Fruit fly (Drosophila melanogaster): Measurements from ENCODE around the gene CG33783.
A peak's percentile ranks its signal among the peaks of the same experiment; 100 is the strongest.

CG33783 gene

DNA sequence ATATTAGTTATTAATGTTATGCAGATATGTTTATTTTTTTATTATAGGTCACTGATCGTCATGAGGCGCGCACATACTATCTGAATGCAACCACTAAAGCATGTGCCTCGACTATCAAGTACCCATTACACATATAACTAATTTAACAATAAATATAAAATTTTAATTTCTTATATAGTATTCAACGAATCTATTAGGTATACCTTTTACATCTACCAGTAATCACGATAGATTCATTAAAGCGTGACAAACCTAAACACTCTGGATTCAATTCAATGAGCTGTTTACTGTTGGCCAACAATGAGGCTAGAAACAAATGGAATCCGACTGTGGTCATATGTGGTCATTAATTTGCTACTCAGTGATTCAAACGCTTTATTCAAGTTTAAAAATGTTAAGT is 1.0 kb downstream of the CG33783 start, which contains the start of gene CG33784:
CG33784 (plus strand) TSS at position 301 of the 400 bp plus-strand sequence.
- no peak for TF ChIP-seq Mnt (GFP tag; optimal IDR thresholded peaks at IDR 0.05)
- TF ChIP-seq bab1 (GFP tag; optimal IDR thresholded peaks at IDR 0.05): no peak
- no peak for TF ChIP-seq kay (GFP tag; ENCODE audit: borderline replicate concordance)
- no peak for TF ChIP-seq cnc (optimal IDR thresholded peaks at IDR 0.05)
- TF ChIP-seq Crg-1 (GFP tag; optimal IDR thresholded peaks at IDR 0.05): no peak
- TF ChIP-seq tj (GFP tag; optimal IDR thresholded peaks at IDR 0.05): no peak
- TF ChIP-seq toe (GFP tag; optimal IDR thresholded peaks at IDR 0.05): no peak
- TF ChIP-seq Clk (GFP tag; optimal IDR thresholded peaks at IDR 0.05): no peak
- no peak for TF ChIP-seq CG12768 (GFP tag; optimal IDR thresholded peaks at IDR 0.05)
- no peak for TF ChIP-seq ovo (GFP tag; optimal IDR thresholded peaks at IDR 0.05)
- TF ChIP-seq CG1620 (GFP tag; optimal IDR thresholded peaks at IDR 0.05): no peak
- no peak for TF ChIP-seq CG14711 (tag; optimal IDR thresholded peaks at IDR 0.05)

DNA sequence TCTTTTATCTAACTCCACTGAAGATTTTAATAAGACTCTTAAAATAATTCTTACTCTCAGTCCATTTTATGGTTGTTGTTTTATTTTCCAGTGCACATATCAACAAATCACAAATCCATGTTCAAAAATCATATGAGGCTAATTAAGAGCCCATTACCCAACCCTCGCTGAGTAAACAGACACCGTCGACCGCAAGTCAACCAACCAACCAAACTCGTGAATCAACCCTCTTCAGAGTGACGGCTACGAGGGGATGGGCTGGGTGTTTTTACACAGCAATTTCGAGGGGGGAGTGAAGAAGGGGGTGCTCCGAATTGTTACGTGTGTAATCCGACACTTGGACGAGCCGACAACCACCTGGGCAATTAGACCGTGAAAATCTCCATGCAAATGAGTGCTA is 2.2 kb downstream of the CG33783 start:
- TF ChIP-seq cic (GFP tag; optimal IDR thresholded peaks at IDR 0.05): no peak
- no peak for TF ChIP-seq Crg-1 (GFP tag; optimal IDR thresholded peaks at IDR 0.05)
- TF ChIP-seq CG7045 (GFP tag; optimal IDR thresholded peaks at IDR 0.05): no peak
- no peak for TF ChIP-seq Hr96 (GFP tag; optimal IDR thresholded peaks at IDR 0.05)
- TF ChIP-seq Clk (GFP tag; optimal IDR thresholded peaks at IDR 0.05): no peak
- no peak for TF ChIP-seq kay (GFP tag; ENCODE audit: borderline replicate concordance)
- no peak for TF ChIP-seq ovo (GFP tag; optimal IDR thresholded peaks at IDR 0.05)
- TF ChIP-seq tj (GFP tag; optimal IDR thresholded peaks at IDR 0.05): no peak
- TF ChIP-seq CG7101 (tag; optimal IDR thresholded peaks at IDR 0.05): no peak
- TF ChIP-seq CG14711 (tag; optimal IDR thresholded peaks at IDR 0.05): no peak
- TF ChIP-seq CG1620 (GFP tag; optimal IDR thresholded peaks at IDR 0.05): no peak
- no peak for TF ChIP-seq CG33017 (tag; optimal IDR thresholded peaks at IDR 0.05)
- no peak for TF ChIP-seq CG11617 (GFP tag; optimal IDR thresholded peaks at IDR 0.05)
- no peak for TF ChIP-seq cnc (optimal IDR thresholded peaks at IDR 0.05)
- TF ChIP-seq bab1 (GFP tag; optimal IDR thresholded peaks at IDR 0.05): no peak
- no peak for TF ChIP-seq toe (GFP tag; optimal IDR thresholded peaks at IDR 0.05)

DNA sequence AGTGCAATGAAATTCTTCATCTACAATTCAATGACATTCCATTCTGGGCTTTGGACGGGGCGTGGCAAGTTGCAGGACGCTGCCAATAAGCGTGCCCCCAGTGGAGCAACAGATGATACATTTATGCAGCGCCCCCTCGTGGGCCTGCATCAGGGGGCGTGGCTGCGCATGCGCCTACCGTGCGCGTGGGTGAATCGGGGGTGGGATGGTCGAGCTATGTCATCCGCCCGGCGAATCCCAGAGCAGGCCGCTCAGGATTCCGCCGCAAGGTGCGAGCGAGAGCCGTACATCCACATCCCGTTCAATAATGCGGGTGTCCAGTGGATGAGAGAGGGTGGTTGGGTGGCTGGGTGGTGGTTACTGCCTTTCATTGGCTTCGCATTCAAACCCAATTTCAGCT is 3.6 kb downstream of the CG33783 start:
- TF ChIP-seq CG5204 (GFP tag; optimal IDR thresholded peaks at IDR 0.05) (no peak), CG1620 (GFP tag; optimal IDR thresholded peaks at IDR 0.05) (no peak), tj (GFP tag; optimal IDR thresholded peaks at IDR 0.05) (no peak), cic (GFP tag; optimal IDR thresholded peaks at IDR 0.05) (no peak), Mnt (GFP tag; optimal IDR thresholded peaks at IDR 0.05) (no peak), bab1 (GFP tag; optimal IDR thresholded peaks at IDR 0.05) (no peak), toe (GFP tag; optimal IDR thresholded peaks at IDR 0.05) (no peak), CG7045 (GFP tag; optimal IDR thresholded peaks at IDR 0.05) (no peak), CG14711 (tag; optimal IDR thresholded peaks at IDR 0.05) (no peak), kay (GFP tag; ENCODE audit: borderline replicate concordance) (no peak), Crg-1 (GFP tag; optimal IDR thresholded peaks at IDR 0.05) (no peak), Clk (GFP tag; optimal IDR thresholded peaks at IDR 0.05) (no peak), Hr96 (GFP tag; optimal IDR thresholded peaks at IDR 0.05) (no peak), CG33017 (tag; optimal IDR thresholded peaks at IDR 0.05) (no peak), CG11617 (GFP tag; optimal IDR thresholded peaks at IDR 0.05) (no peak), cnc (optimal IDR thresholded peaks at IDR 0.05) (no peak), CG7101 (tag; optimal IDR thresholded peaks at IDR 0.05) (no peak)

DNA sequence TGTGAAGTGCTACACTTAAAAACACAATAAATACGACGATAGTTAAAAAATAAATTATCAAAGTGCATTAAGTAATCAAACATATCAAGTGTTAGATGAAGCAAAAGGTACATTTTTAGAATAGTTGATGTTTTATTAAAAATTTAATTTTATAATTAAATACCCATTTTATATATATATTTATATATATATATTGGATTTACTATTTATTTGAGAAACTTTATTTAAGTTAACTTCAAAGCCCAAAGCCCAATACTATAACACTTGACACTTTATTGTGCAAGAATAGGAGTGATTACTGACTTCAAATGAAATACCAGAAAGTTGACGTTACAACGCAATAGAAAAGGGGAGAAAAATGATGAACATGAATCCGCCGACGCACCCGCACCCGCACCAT is 4.2 kb downstream of the CG33783 start, which contains the start of gene nerfin-2:
nerfin-2 (plus strand) TSS at position 301 of the 400 bp plus-strand sequence.
- TF ChIP-seq Mnt (GFP tag; optimal IDR thresholded peaks at IDR 0.05): no peak
- no peak for TF ChIP-seq CG5204 (GFP tag; optimal IDR thresholded peaks at IDR 0.05)
- no peak for TF ChIP-seq CG7101 (tag; optimal IDR thresholded peaks at IDR 0.05)
- TF ChIP-seq cnc (optimal IDR thresholded peaks at IDR 0.05): no peak
- TF ChIP-seq Clk (GFP tag; optimal IDR thresholded peaks at IDR 0.05): no peak
- no peak for TF ChIP-seq CG1620 (GFP tag; optimal IDR thresholded peaks at IDR 0.05)
- no peak for TF ChIP-seq CG7045 (GFP tag; optimal IDR thresholded peaks at IDR 0.05)
- TF ChIP-seq tj (GFP tag; optimal IDR thresholded peaks at IDR 0.05): no peak
- TF ChIP-seq pad (GFP tag; optimal IDR thresholded peaks at IDR 0.05): no peak
- no peak for TF ChIP-seq cic (GFP tag; optimal IDR thresholded peaks at IDR 0.05)
- no peak for TF ChIP-seq ovo (GFP tag; optimal IDR thresholded peaks at IDR 0.05)
- TF ChIP-seq CG11617 (GFP tag; optimal IDR thresholded peaks at IDR 0.05): no peak
- no peak for TF ChIP-seq toe (GFP tag; optimal IDR thresholded peaks at IDR 0.05)

DNA sequence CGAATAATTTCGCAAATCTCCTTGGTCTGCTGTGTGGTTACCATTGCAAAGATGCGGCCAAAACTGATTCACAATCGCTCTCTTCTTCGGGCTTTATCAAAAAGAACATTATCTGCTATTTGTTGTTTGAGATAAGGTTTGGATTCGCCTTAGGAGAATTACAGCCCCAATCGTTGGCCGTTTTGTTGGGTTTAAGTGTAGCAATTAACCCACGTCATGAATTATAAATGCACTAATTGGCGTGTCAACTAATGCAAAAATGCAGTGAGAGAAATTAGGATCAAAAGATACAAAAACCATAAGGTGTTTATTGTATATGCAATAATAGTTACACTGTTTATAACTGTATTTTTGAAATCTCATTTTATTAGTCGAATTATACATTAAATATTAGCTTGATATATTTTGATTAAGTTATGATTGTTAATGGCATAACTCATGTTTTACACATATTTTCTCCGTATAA is 8.8 kb downstream of the CG33783 start, which contains the start of gene Alp13:
Alp13 (minus strand) TSS at position 51 of the 466 bp plus-strand sequence.
- TF ChIP-seq CG33017 (tag; optimal IDR thresholded peaks at IDR 0.05): peak; percentile 62
- TF ChIP-seq Mnt (GFP tag; optimal IDR thresholded peaks at IDR 0.05): no peak
- TF ChIP-seq tj (GFP tag; optimal IDR thresholded peaks at IDR 0.05): no peak
- TF ChIP-seq Crg-1 (GFP tag; optimal IDR thresholded peaks at IDR 0.05): no peak
- peak; percentile 47 for TF ChIP-seq CG11617 (GFP tag; optimal IDR thresholded peaks at IDR 0.05)
- TF ChIP-seq CG12768 (GFP tag; optimal IDR thresholded peaks at IDR 0.05): peak; percentile 35
- no peak for TF ChIP-seq ovo (GFP tag; optimal IDR thresholded peaks at IDR 0.05)
- TF ChIP-seq CG7045 (GFP tag; optimal IDR thresholded peaks at IDR 0.05): no peak
- TF ChIP-seq pad (GFP tag; optimal IDR thresholded peaks at IDR 0.05): peak; percentile 24
- peak; percentile 21 for TF ChIP-seq Hr96 (GFP tag; optimal IDR thresholded peaks at IDR 0.05)
- TF ChIP-seq CG5204 (GFP tag; optimal IDR thresholded peaks at IDR 0.05): peak; percentile 53
- TF ChIP-seq CG7101 (tag; optimal IDR thresholded peaks at IDR 0.05): peak; percentile 49
- no peak for TF ChIP-seq cnc (optimal IDR thresholded peaks at IDR 0.05)
- no peak for TF ChIP-seq Clk (GFP tag; optimal IDR thresholded peaks at IDR 0.05)
- no peak for TF ChIP-seq toe (GFP tag; optimal IDR thresholded peaks at IDR 0.05)
- peak; percentile 25 for TF ChIP-seq cic (GFP tag; optimal IDR thresholded peaks at IDR 0.05)
- peak; percentile 7 for TF ChIP-seq kay (GFP tag; ENCODE audit: borderline replicate concordance)

DNA sequence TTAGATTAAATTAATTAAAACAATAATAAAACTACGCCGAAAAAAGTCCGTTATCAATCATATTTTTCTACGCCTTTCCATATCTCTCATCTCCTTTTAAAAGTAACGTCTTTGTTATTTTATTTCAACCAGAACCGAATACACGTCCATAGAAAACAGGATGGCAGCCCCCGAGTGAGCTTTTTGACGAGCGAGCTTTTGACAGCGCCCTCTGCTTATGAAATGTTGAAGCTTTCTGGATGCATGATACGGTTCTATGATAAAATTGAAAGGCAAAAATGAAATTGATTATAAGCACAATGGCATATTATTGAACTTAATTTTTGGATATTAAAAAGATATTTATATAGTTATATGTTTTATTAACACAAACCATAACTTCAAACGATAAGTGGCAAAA is 10.1 kb downstream of the CG33783 start:
- no peak for TF ChIP-seq CG12768 (GFP tag; optimal IDR thresholded peaks at IDR 0.05)
- peak; percentile 36 for TF ChIP-seq bab1 (GFP tag; optimal IDR thresholded peaks at IDR 0.05)
- TF ChIP-seq CG14711 (tag; optimal IDR thresholded peaks at IDR 0.05): no peak
- TF ChIP-seq CG11617 (GFP tag; optimal IDR thresholded peaks at IDR 0.05): no peak
- no peak for TF ChIP-seq Clk (GFP tag; optimal IDR thresholded peaks at IDR 0.05)
- TF ChIP-seq ovo (GFP tag; optimal IDR thresholded peaks at IDR 0.05): no peak
- TF ChIP-seq CG7101 (tag; optimal IDR thresholded peaks at IDR 0.05): peak; percentile 27
- no peak for TF ChIP-seq CG5204 (GFP tag; optimal IDR thresholded peaks at IDR 0.05)
- TF ChIP-seq Crg-1 (GFP tag; optimal IDR thresholded peaks at IDR 0.05): peak; percentile 30
- no peak for TF ChIP-seq CG7045 (GFP tag; optimal IDR thresholded peaks at IDR 0.05)
- no peak for TF ChIP-seq toe (GFP tag; optimal IDR thresholded peaks at IDR 0.05)
- no peak for TF ChIP-seq tj (GFP tag; optimal IDR thresholded peaks at IDR 0.05)
- no peak for TF ChIP-seq cic (GFP tag; optimal IDR thresholded peaks at IDR 0.05)
- peak; percentile 74 for TF ChIP-seq kay (GFP tag; ENCODE audit: borderline replicate concordance)
- TF ChIP-seq CG1620 (GFP tag; optimal IDR thresholded peaks at IDR 0.05): peak; percentile 19
- peak; percentile 9 for TF ChIP-seq Mnt (GFP tag; optimal IDR thresholded peaks at IDR 0.05)
- TF ChIP-seq CG33017 (tag; optimal IDR thresholded peaks at IDR 0.05): peak; percentile 16
- TF ChIP-seq pad (GFP tag; optimal IDR thresholded peaks at IDR 0.05): peak; percentile 42
- TF ChIP-seq Hr96 (GFP tag; optimal IDR thresholded peaks at IDR 0.05): no peak
- TF ChIP-seq cnc (optimal IDR thresholded peaks at IDR 0.05): no peak
